Worm (Caenorhabditis elegans): Measurements from ENCODE around the gene Y62H9A.4.

- TF ChIP-seq hlh-13 (GFP tag; optimal IDR thresholded peaks at IDR 0.05): no peak
- TF ChIP-seq dmd-4 (tag; optimal IDR thresholded peaks at IDR 0.05; ENCODE audit: borderline replicate concordance): no peak
- no peak for TF ChIP-seq zip-5 (tag; optimal IDR thresholded peaks at IDR 0.05)
- TF ChIP-seq ceh-34 (tag; optimal IDR thresholded peaks at IDR 0.05): no peak
- TF ChIP-seq nfya-1 (tag; optimal IDR thresholded peaks at IDR 0.05): no peak
These were observed 7.7 kb upstream of the Y62H9A.4 start for ce11 chrX:11872210-11872609.
